Worm (Caenorhabditis elegans) whole organism, mixed stage, embryonic: ENCODE measurements around the gene C50D2.1.
A peak's percentile ranks its signal among the peaks of the same experiment; 100 is the strongest.

Source experiments
- M03D4.4 ChIP-seq: sonication (generic microtip); optimal IDR thresholded peaks from 2 replicates; lab custom pipeline; 2017; ENCODE audit warnings: mild to moderate bottlenecking, missing genetic modification characterization, missing compliant biosample characterization
- bed-3 ChIP-seq: fragments of 200-800 bp; sonication (Bioruptor generic); optimal IDR thresholded peaks from 3 replicates; lab custom pipeline; 2018; ENCODE audit warnings: mild to moderate bottlenecking, missing genetic modification characterization, moderate library complexity, missing compliant biosample characterization
- blmp-1 ChIP-seq: fragments of 150-350 bp; optimal IDR thresholded peaks from 2 replicates; lab custom pipeline; 2014; ENCODE audit warnings: missing biosample characterization, missing genetic modification characterization
- ceh-39 ChIP-seq: fragments of 150-350 bp; optimal IDR thresholded peaks from 2 replicates; lab custom pipeline; 2014; ENCODE audit warnings: missing biosample characterization, missing genetic modification characterization
- ceh-43 ChIP-seq: fragments of 200-800 bp; sonication (Bioruptor generic); optimal IDR thresholded peaks from 2 replicates; lab custom pipeline; 2018; ENCODE audit warnings: mild to moderate bottlenecking, missing genetic modification characterization, moderate library complexity, missing compliant biosample characterization
- ceh-83 ChIP-seq: fragments of 200-800 bp; sonication (Bioruptor generic); optimal IDR thresholded peaks from 2 replicates; lab custom pipeline; 2018; ENCODE audit warnings: mild to moderate bottlenecking, missing genetic modification characterization, missing compliant biosample characterization
- ces-1 ChIP-seq: fragments of 150-350 bp; optimal IDR thresholded peaks from 2 replicates; lab custom pipeline; 2014; ENCODE audit warnings: missing biosample characterization, missing genetic modification reagents, missing genetic modification characterization
- cnd-1 ChIP-seq: fragments of 200-800 bp; sonication (Bioruptor generic); optimal IDR thresholded peaks from 2 replicates; lab custom pipeline; 2018; ENCODE audit warnings: mild to moderate bottlenecking, missing genetic modification characterization, missing compliant biosample characterization
- drap-1 ChIP-seq: fragments of 200-800 bp; sonication (Bioruptor generic); optimal IDR thresholded peaks from 3 replicates; lab custom pipeline; 2018; ENCODE audit warnings: mild to moderate bottlenecking, missing genetic modification characterization, missing compliant biosample characterization
- elt-1 ChIP-seq: sonication (generic microtip); optimal IDR thresholded peaks from 2 replicates; lab custom pipeline; 2017; ENCODE audit warnings: missing genetic modification characterization, mild to moderate bottlenecking, missing compliant biosample characterization, antibody characterized with exemption, moderate library complexity, borderline replicate concordance; ENCODE audit not compliant: insufficient read depth
- ham-2 ChIP-seq: fragments of 200-800 bp; sonication (Bioruptor generic); optimal IDR thresholded peaks from 2 replicates; lab custom pipeline; 2018; ENCODE audit warnings: mild to moderate bottlenecking, missing genetic modification characterization, missing compliant biosample characterization
- hlh-1 ChIP-seq: fragments of 150-350 bp; optimal IDR thresholded peaks from 2 replicates; lab custom pipeline; 2014; ENCODE audit warnings: missing biosample characterization, missing genetic modification reagents, missing genetic modification characterization
- lin-13 ChIP-seq: fragments of 150-350 bp; optimal IDR thresholded peaks from 2 replicates; lab custom pipeline; 2014; ENCODE audit warnings: missing biosample characterization, missing genetic modification characterization
- lin-32 ChIP-seq: fragments of 200-800 bp; sonication (Bioruptor generic); optimal IDR thresholded peaks from 2 replicates; lab custom pipeline; 2018; ENCODE audit warnings: mild to moderate bottlenecking, missing genetic modification characterization, missing compliant biosample characterization
- lsy-2 ChIP-seq: fragments of 150-350 bp; optimal IDR thresholded peaks from 2 replicates; lab custom pipeline; 2014; ENCODE audit warnings: missing biosample characterization, missing genetic modification characterization
- mab-5 ChIP-seq: fragments of 150-350 bp; optimal IDR thresholded peaks from 2 replicates; lab custom pipeline; 2014; ENCODE audit warnings: missing biosample characterization, missing genetic modification characterization
- nhr-12 ChIP-seq: fragments of 150-350 bp; optimal IDR thresholded peaks from 2 replicates; lab custom pipeline; 2014; ENCODE audit warnings: missing biosample characterization, missing genetic modification characterization
- nhr-2 ChIP-seq: fragments of 150-350 bp; optimal IDR thresholded peaks from 2 replicates; lab custom pipeline; 2014; ENCODE audit warnings: missing biosample characterization, missing genetic modification characterization
- nhr-237 ChIP-seq: fragments of 150-350 bp; optimal IDR thresholded peaks from 2 replicates; lab custom pipeline; 2014; ENCODE audit warnings: missing biosample characterization, missing genetic modification characterization
- nhr-76 ChIP-seq: sonication (generic microtip); optimal IDR thresholded peaks from 2 replicates; lab custom pipeline; 2017; ENCODE audit warnings: missing biosample characterization, missing genetic modification characterization
- sem-2 ChIP-seq: fragments of 200-800 bp; sonication (Bioruptor generic); optimal IDR thresholded peaks from 2 replicates; lab custom pipeline; 2018; ENCODE audit warnings: mild to moderate bottlenecking, missing genetic modification characterization, missing compliant biosample characterization
- snpc-4 ChIP-seq: fragments of 150-350 bp; optimal IDR thresholded peaks from 2 replicates; lab custom pipeline; 2014; ENCODE audit warnings: missing biosample characterization, missing genetic modification characterization
- sptf-1 ChIP-seq: sonication (generic microtip); optimal IDR thresholded peaks from 2 replicates; lab custom pipeline; 2017; ENCODE audit warnings: mild to moderate bottlenecking, missing genetic modification characterization, moderate library complexity, missing compliant biosample characterization
- tbx-8 ChIP-seq: fragments of 200-800 bp; sonication (Bioruptor generic); optimal IDR thresholded peaks from 2 replicates; lab custom pipeline; 2018; ENCODE audit warnings: mild to moderate bottlenecking, missing genetic modification characterization, moderate library complexity, missing compliant biosample characterization
- unc-120 ChIP-seq: sonication (generic microtip); optimal IDR thresholded peaks from 2 replicates; lab custom pipeline; 2017; ENCODE audit warnings: missing genetic modification characterization, missing compliant biosample characterization; ENCODE audit not compliant: poor library complexity, severe bottlenecking
- unc-62 ChIP-seq: fragments of 150-350 bp; optimal IDR thresholded peaks from 2 replicates; lab custom pipeline; 2014; ENCODE audit warnings: missing biosample characterization, missing genetic modification reagents, missing genetic modification characterization
- zip-8 ChIP-seq: fragments of 150-350 bp; optimal IDR thresholded peaks from 2 replicates; lab custom pipeline; 2014; ENCODE audit warnings: missing biosample characterization, missing genetic modification characterization
- ztf-11 ChIP-seq: fragments of 150-350 bp; optimal IDR thresholded peaks from 2 replicates; lab custom pipeline; 2014; ENCODE audit warnings: missing biosample characterization, missing genetic modification characterization

C50D2.1 gene

ce11 chrII:84134-84533 is 27.2 kb upstream of the C50D2.1 start, which contains the start of gene C50D2.6:
TSS of gene C50D2.6 (plus strand) at chrII:84434.
- TF ChIP-seq hlh-1 (tag; lab: Kevin White, UChicago): no peak
- no peak for TF ChIP-seq ceh-39 (tag; lab: Kevin White, UChicago)
- TF ChIP-seq snpc-4: no peak
- TF ChIP-seq elt-1 (tag; lab: Kevin White, UChicago): no peak
- no peak for TF ChIP-seq ces-1 (GFP tag; lab: Kevin White, UChicago)
- no peak for TF ChIP-seq ztf-11
- no peak for TF ChIP-seq nhr-12 (tag; lab: Kevin White, UChicago)
- no peak for TF ChIP-seq lin-32
- TF ChIP-seq ham-2 (GFP tag; lab: Kevin White, UChicago): no peak

ce11 chrII:86794-87193 is 24.6 kb upstream of the C50D2.1 start:
- TF ChIP-seq zip-8 (peak; percentile 56), nhr-76 (tag; lab: Kevin White, UChicago) (no peak)

- TF ChIP-seq drap-1: no peak
- TF ChIP-seq nhr-237 (tag; lab: Kevin White, UChicago): no peak
- no peak for TF ChIP-seq nhr-76 (tag; lab: Kevin White, UChicago)
- TF ChIP-seq nhr-12 (tag; lab: Kevin White, UChicago): no peak
- no peak for TF ChIP-seq ztf-11
- TF ChIP-seq ceh-83 (GFP tag; lab: Kevin White, UChicago): no peak
- TF ChIP-seq lin-32: no peak
- no peak for TF ChIP-seq tbx-8 (GFP tag; lab: Kevin White, UChicago)
- TF ChIP-seq nhr-2 (tag; lab: Kevin White, UChicago): no peak
- no peak for TF ChIP-seq unc-120 (tag; lab: Kevin White, UChicago)
- TF ChIP-seq ceh-43 (GFP tag; lab: Kevin White, UChicago): no peak
These were observed 23.4 kb upstream of the C50D2.1 start for ce11 chrII:87937-88336.

ce11 chrII:91419-91818 is 19.9 kb upstream of the C50D2.1 start, which contains the start of gene mcat-1:
TSS of gene mcat-1 (minus strand) at chrII:91519.
- TF ChIP-seq hlh-1 (tag; lab: Kevin White, UChicago): no peak
- TF ChIP-seq sptf-1: no peak
- TF ChIP-seq ham-2 (GFP tag; lab: Kevin White, UChicago): no peak
- TF ChIP-seq zip-8: peak; percentile 1
- TF ChIP-seq bed-3 (GFP tag; lab: Kevin White, UChicago): no peak
- TF ChIP-seq elt-1 (tag; lab: Kevin White, UChicago): no peak

- no peak for TF ChIP-seq ces-1 (GFP tag; lab: Kevin White, UChicago)
- no peak for TF ChIP-seq lin-32
- no peak for TF ChIP-seq snpc-4
- no peak for TF ChIP-seq lsy-2 (tag; lab: Kevin White, UChicago)
- no peak for TF ChIP-seq M03D4.4 (tag; lab: Kevin White, UChicago)
- no peak for TF ChIP-seq blmp-1 (tag; lab: Kevin White, UChicago)
- no peak for TF ChIP-seq sem-2 (GFP tag; lab: Kevin White, UChicago)
- no peak for TF ChIP-seq cnd-1
- TF ChIP-seq hlh-1 (tag; lab: Kevin White, UChicago): no peak
These were observed 16.2 kb upstream of the C50D2.1 start, which contains the start of gene C50D2.7 for ce11 chrII:95177-95576. TSS of gene C50D2.7 (minus strand) at chrII:95277.

ce11 chrII:97992-98763 is 13.2 kb upstream of the C50D2.1 start, which contains the start of the genes luc-7L3 and sftb-6:
TSS of gene luc-7L3 (minus strand) at chrII:98027.
TSS of gene sftb-6 (plus strand) at chrII:98404.
- TF ChIP-seq drap-1 (no peak), ceh-39 (tag; lab: Kevin White, UChicago) (peak; percentile 41), unc-62 (GFP tag; lab: Kevin White, UChicago) (no peak), zip-8 (no peak), lin-32 (no peak), nhr-2 (tag; lab: Kevin White, UChicago) (peak; percentile 28), ceh-83 (GFP tag; lab: Kevin White, UChicago) (peak; percentile 3), sem-2 (GFP tag; lab: Kevin White, UChicago) (no peak), lin-13 (tag; lab: Kevin White, UChicago) (no peak), tbx-8 (GFP tag; lab: Kevin White, UChicago) (no peak), nhr-76 (tag; lab: Kevin White, UChicago) (no peak), nhr-237 (tag; lab: Kevin White, UChicago) (peak; percentile 34), lsy-2 (tag; lab: Kevin White, UChicago) (peak; percentile 48), hlh-1 (tag; lab: Kevin White, UChicago) (no peak), mab-5 (tag; lab: Kevin White, UChicago) (peak; percentile 16), unc-120 (tag; lab: Kevin White, UChicago) (no peak), ces-1 (GFP tag; lab: Kevin White, UChicago) (peak; percentile 74)
